Worm (Caenorhabditis elegans): ENCODE data around the gene E02H4.5.

The E02H4.5 gene

DNA sequence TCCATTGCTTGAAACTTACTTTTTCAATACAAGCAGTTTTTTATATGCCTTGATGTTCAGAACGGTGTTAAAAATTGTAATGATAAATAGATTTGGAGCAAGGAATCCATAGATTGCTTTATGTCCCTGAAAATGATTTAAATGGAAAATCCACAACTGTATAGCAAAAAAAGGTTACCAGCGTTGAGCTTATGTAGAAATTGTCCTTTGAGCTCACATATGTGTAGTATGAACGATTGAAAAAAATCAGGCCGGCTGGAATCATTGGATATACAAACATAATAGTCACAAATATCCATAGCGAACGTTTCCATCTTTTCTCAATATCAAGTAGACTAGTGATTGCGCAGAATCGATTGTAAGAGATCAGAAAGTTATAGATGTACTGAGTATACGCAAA, 20.6 kb downstream of the E02H4.5 start, which contains the start of gene srg-36:
Gene srg-36, minus strand, starts transcription at position 101 of the 400 bp plus-strand sequence.
- TF ChIP-seq ceh-63 (GFP tag; optimal IDR thresholded peaks at IDR 0.05) = no peak
- TF ChIP-seq ceh-90 (tag; optimal IDR thresholded peaks at IDR 0.05) = no peak
- TF ChIP-seq ztf-11 (tag; optimal IDR thresholded peaks at IDR 0.05) = no peak
- no peak for TF ChIP-seq sox-4 (tag; optimal IDR thresholded peaks at IDR 0.05)
- TF ChIP-seq mab-9 (GFP tag; IDR thresholded peaks at IDR 0.05) = no peak
- no peak for TF ChIP-seq swsn-7 (tag; optimal IDR thresholded peaks at IDR 0.05)
- TF ChIP-seq C34B4.2 (tag; optimal IDR thresholded peaks at IDR 0.05) = no peak
- no peak for TF ChIP-seq nhr-76 (tag; optimal IDR thresholded peaks at IDR 0.05)
- no peak for TF ChIP-seq hlh-17 (GFP tag; optimal IDR thresholded peaks at IDR 0.05; ENCODE audit: borderline replicate concordance)

DNA sequence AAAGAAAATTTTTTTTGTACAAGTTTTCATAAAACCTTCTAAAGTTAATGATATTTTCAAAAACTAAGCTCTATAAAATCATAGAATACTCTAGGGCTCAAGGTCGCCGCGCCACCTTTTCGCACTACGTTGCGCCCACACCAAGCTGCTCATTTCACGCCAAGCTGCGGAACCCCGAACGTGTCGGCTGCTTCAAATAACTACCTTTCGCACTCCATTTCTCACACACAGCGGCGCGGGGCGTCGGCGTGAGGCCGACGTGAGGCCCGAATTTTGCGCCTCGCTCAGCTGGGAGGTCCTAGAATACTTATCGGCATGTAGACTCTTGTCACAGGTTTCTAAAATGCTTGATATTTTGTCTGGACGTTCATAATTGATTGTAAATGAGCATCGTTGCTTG, 22.9 kb downstream of the E02H4.5 start:
- TF ChIP-seq ceh-82 (tag; optimal IDR thresholded peaks at IDR 0.05) = no peak
- TF ChIP-seq Y116A8C.19 (tag; optimal IDR thresholded peaks at IDR 0.05; ENCODE audit: borderline replicate concordance) = no peak
- no peak for TF ChIP-seq unc-98 (GFP tag; IDR thresholded peaks at IDR 0.05)
- TF ChIP-seq blmp-1 (tag; optimal IDR thresholded peaks at IDR 0.05) = no peak
- no peak for TF ChIP-seq aha-1 (tag; optimal IDR thresholded peaks at IDR 0.05)
- TF ChIP-seq snpc-4 (tag; optimal IDR thresholded peaks at IDR 0.05) = no peak
- TF ChIP-seq egl-27 (tag; optimal IDR thresholded peaks at IDR 0.05) = no peak
- no peak for TF ChIP-seq ceh-8 (GFP tag; optimal IDR thresholded peaks at IDR 0.05)
- no peak for TF ChIP-seq grh-1 (GFP tag; IDR thresholded peaks at IDR 0.05)
- TF ChIP-seq pqm-1 (tag; optimal IDR thresholded peaks at IDR 0.05) = no peak
- no peak for TF ChIP-seq sptf-1 (tag; optimal IDR thresholded peaks at IDR 0.05)

ce11 chrX:14228764-14229163, 26.2 kb downstream of the E02H4.5 start:
- TF ChIP-seq efl-1 (optimal IDR thresholded peaks at IDR 0.05) (no peak), efl-1 (GFP tag; optimal IDR thresholded peaks at IDR 0.05 in 1 of 2) (no peak), nhr-90 (tag; optimal IDR thresholded peaks at IDR 0.05; ENCODE audit: poor library complexity) (peak; percentile 16), nhr-20 (tag; optimal IDR thresholded peaks at IDR 0.05) (peak; percentile 11)

ce11 chrX:14225273-14225672, 29.7 kb downstream of the E02H4.5 start, which contains the start of gene cyp-13B2:
Gene cyp-13B2, plus strand, starts transcription at chrX:14225573.
- TF ChIP-seq hpl-2 (GFP tag; optimal IDR thresholded peaks at IDR 0.05) = no peak
- no peak for TF ChIP-seq nhr-19 (GFP tag; conservative IDR thresholded peaks at IDR 0.05)
- TF ChIP-seq lin-35 (GFP tag; optimal IDR thresholded peaks at IDR 0.05) = no peak
- TF ChIP-seq nhr-11 (tag; optimal IDR thresholded peaks at IDR 0.05) = no peak
- no peak for TF ChIP-seq efl-1 (optimal IDR thresholded peaks at IDR 0.05)
- TF ChIP-seq efl-1 (GFP tag; optimal IDR thresholded peaks at IDR 0.05 in 1 of 2) = peak in 1 of 2 experiments; percentile 4
- TF ChIP-seq egl-13 (tag; optimal IDR thresholded peaks at IDR 0.05) = no peak
- no peak for TF ChIP-seq pag-3 (tag; optimal IDR thresholded peaks at IDR 0.05; ENCODE audit: borderline replicate concordance, insufficient read depth)
- TF ChIP-seq nhr-90 (tag; optimal IDR thresholded peaks at IDR 0.05; ENCODE audit: poor library complexity) = no peak
- no peak for TF ChIP-seq ama-1 (optimal IDR thresholded peaks at IDR 0.05)

DNA sequence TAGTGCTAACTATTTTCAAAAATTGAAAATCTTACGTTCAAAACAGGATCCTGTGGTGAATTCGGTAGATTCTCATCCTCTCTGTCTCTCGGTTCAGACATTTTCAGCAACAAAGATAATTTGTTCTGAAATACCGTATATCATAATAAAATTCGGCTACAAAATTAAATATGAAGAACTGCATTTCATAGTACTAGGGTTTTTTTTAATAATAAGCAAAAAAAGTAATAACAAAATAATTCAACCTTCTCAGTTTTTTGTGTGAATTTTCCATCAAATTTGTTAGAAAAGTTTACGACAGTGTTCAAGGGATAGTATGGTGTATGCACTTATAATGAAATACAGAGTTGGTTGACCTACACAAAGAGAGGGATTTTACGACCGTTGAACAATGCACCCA, 31.8 kb downstream of the E02H4.5 start, which contains the start of gene K06G5.3:
Gene K06G5.3, minus strand, starts transcription at position 101 of the 400 bp plus-strand sequence.
- no peak for TF ChIP-seq lsy-2 (tag; optimal IDR thresholded peaks at IDR 0.05)
- TF ChIP-seq rnt-1 (tag; optimal IDR thresholded peaks at IDR 0.05) = no peak

- TF ChIP-seq Y116A8C.19 (tag; optimal IDR thresholded peaks at IDR 0.05; ENCODE audit: borderline replicate concordance) (no peak), pqm-1 (tag; optimal IDR thresholded peaks at IDR 0.05) (peak; percentile 80), tlp-1 (tag; optimal IDR thresholded peaks at IDR 0.05) (peak; percentile 23), unc-86 (tag; optimal IDR thresholded peaks at IDR 0.05) (no peak), fkh-10 (GFP tag; optimal IDR thresholded peaks at IDR 0.05) (no peak), ceh-63 (GFP tag; optimal IDR thresholded peaks at IDR 0.05) (no peak), elt-2 (tag; optimal IDR thresholded peaks at IDR 0.05) (peak; percentile 98), nhr-19 (GFP tag; conservative IDR thresholded peaks at IDR 0.05) (no peak), hlh-4 (tag; optimal IDR thresholded peaks at IDR 0.05) (no peak), pax-3 (tag; optimal IDR thresholded peaks at IDR 0.05) (peak; percentile 3), nhr-20 (tag; optimal IDR thresholded peaks at IDR 0.05) (peak; percentile 20), ces-1 (GFP tag; optimal IDR thresholded peaks at IDR 0.05) (no peak), sup-37 (GFP tag; optimal IDR thresholded peaks at IDR 0.05) (no peak), lin-35 (GFP tag; optimal IDR thresholded peaks at IDR 0.05) (peak in 1 of 2 experiments; percentile 44), nhr-237 (tag; optimal IDR thresholded peaks at IDR 0.05) (no peak), hpl-2 (GFP tag; optimal IDR thresholded peaks at IDR 0.05) (peak; percentile 14), lin-39 (tag; optimal IDR thresholded peaks at IDR 0.05) (no peak), rnt-1 (tag; optimal IDR thresholded peaks at IDR 0.05) (no peak)
Observed at ce11 chrX:14214520-14215023, 40.4 kb downstream of the E02H4.5 start, which contains the start of gene K06G5.1. Gene K06G5.1, plus strand, starts transcription at chrX:14214973.

All from whole organism, L1 larva.